Worm (Caenorhabditis elegans) whole organism, L2 larva: ENCODE measurements around the gene ttr-17.

ENCODE experiments used
- egl-27 ChIP-seq: sonication (generic microtip); optimal IDR thresholded peaks from 3 replicates; lab custom pipeline; 2017; ENCODE audit warnings: missing biosample characterization, missing genetic modification reagents, missing genetic modification characterization
- elt-1 ChIP-seq: fragments of 150-350 bp; optimal IDR thresholded peaks from 2 replicates; lab custom pipeline; 2014; ENCODE audit warnings: missing biosample characterization, missing genetic modification characterization
- fos-1 ChIP-seq: fragments of 150-350 bp; optimal IDR thresholded peaks from 2 replicates; lab custom pipeline; 2014; ENCODE audit warnings: missing biosample characterization, missing genetic modification characterization
- mdl-1 ChIP-seq, 2 experiments: fragments of 150-350 bp in 1 of 2; sonication (generic microtip) in 1 of 2; optimal IDR thresholded peaks; 2 replicates each; lab custom pipeline; 2017; ENCODE audit warnings: missing biosample characterization in 2 of 2, missing genetic modification characterization in 2 of 2
- nhr-11 ChIP-seq: fragments of 150-350 bp; optimal IDR thresholded peaks from 2 replicates; lab custom pipeline; 2014; ENCODE audit warnings: missing biosample characterization, missing genetic modification characterization
- unc-39 ChIP-seq: fragments of 150-350 bp; optimal IDR thresholded peaks from 2 replicates; lab custom pipeline; 2014; ENCODE audit warnings: missing biosample characterization, missing genetic modification characterization
- ztf-11 ChIP-seq: sonication (generic microtip); optimal IDR thresholded peaks from 2 replicates; lab custom pipeline; 2017; ENCODE audit warnings: missing biosample characterization, missing genetic modification characterization

ce11 chrIV:11026648-11027047, 40.2 kb downstream of the ttr-17 start:
- no peak for TF ChIP-seq fos-1 (tag; lab: Kevin White, UChicago)
- no peak for TF ChIP-seq mdl-1 (tag; optimal IDR thresholded peaks at IDR 0.05; lab: Kevin White, UChicago)
- TF ChIP-seq ztf-11, result no peak
- no peak for TF ChIP-seq egl-27
- TF ChIP-seq elt-1 (tag; lab: Kevin White, UChicago), result no peak
- TF ChIP-seq nhr-11 (tag; lab: Kevin White, UChicago), result no peak
- no peak for TF ChIP-seq unc-39 (tag; lab: Kevin White, UChicago)
